Worm (Caenorhabditis elegans): ENCODE measurements around the gene B0563.6.
A peak's percentile ranks its signal among the peaks of the same experiment; 100 is the strongest.

B0563.6 gene

ce11 chrX:9096861-9097260, 40.6 kb upstream of the B0563.6 start (continued):
- TF ChIP-seq F44E2.7 (GFP tag; IDR thresholded peaks at IDR 0.05) (no peak), dpl-1 (GFP tag; optimal IDR thresholded peaks at IDR 0.05) (no peak), madf-9 (GFP tag; conservative IDR thresholded peaks at IDR 0.05) (no peak), vab-7 (GFP tag; IDR thresholded peaks at IDR 0.05) (no peak), pqm-1 (tag; optimal IDR thresholded peaks at IDR 0.05) (peak; percentile 85), F37D6.2 (tag; optimal IDR thresholded peaks at IDR 0.05) (no peak), zag-1 (tag; optimal IDR thresholded peaks at IDR 0.05) (no peak), php-3 (GFP tag; IDR thresholded peaks at IDR 0.05) (0 out of 2 replicates have a peak, but pooled peaks have one; percentile 38), lim-7 (GFP tag; IDR thresholded peaks at IDR 0.05) (no peak), mdt-29 (GFP tag; IDR thresholded peaks at IDR 0.05) (no peak), lin-13 (GFP tag; optimal IDR thresholded peaks at IDR 0.05) (no peak), zip-11 (GFP tag; IDR thresholded peaks at IDR 0.05) (no peak), dmd-6 (GFP tag; IDR thresholded peaks at IDR 0.05) (peak; percentile 56), aha-1 (tag) (no peak), nhr-42 (GFP tag; IDR thresholded peaks at IDR 0.05) (no peak)

DNA sequence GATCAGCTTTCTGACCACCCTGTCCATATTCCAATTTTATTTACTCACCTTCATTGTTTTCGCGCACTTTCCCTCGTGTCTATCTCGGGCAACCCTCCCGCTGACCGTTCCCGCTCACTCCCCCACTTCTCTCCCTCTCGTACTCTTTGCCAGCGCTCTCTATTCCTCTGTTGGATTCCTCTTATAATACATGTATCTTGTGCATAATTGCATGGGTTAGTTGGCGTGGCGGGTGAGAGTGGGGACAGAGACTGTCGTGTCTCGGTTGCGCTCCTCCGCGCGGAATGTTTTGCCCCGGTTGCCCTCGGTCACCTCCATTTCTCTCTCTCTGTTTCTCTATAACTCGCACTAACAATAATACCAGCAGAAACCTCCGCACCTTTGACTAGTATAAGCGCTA, 35.4 kb upstream of the B0563.6 start:
- TF ChIP-seq hlh-30 (tag; optimal IDR thresholded peaks at IDR 0.05; ENCODE audit: insufficient read depth) = peak; percentile 56
- peak; percentile 17 for TF ChIP-seq mxl-3 (GFP tag; optimal IDR thresholded peaks at IDR 0.05)
- TF ChIP-seq nhr-28 (tag; optimal IDR thresholded peaks at IDR 0.05) = peak; percentile 10
- peak; percentile 12 for TF ChIP-seq mep-1 (tag; optimal IDR thresholded peaks at IDR 0.05)
- TF ChIP-seq dve-1 (tag; optimal IDR thresholded peaks at IDR 0.05; ENCODE audit: insufficient read depth) = peak; percentile 38
- no peak for TF ChIP-seq ctbp-1 (GFP tag; IDR thresholded peaks at IDR 0.05)
- TF ChIP-seq daf-16 (GFP tag; optimal IDR thresholded peaks at IDR 0.05) = no peak
- TF ChIP-seq daf-16 (tag; optimal IDR thresholded peaks at IDR 0.05) = peak; percentile 30
- peak; percentile 42; the same call in 1 of the 2 replicates for TF ChIP-seq set-16 (GFP tag; IDR thresholded peaks at IDR 0.05)
- peak; percentile 20 for TF ChIP-seq hlh-11 (tag; optimal IDR thresholded peaks at IDR 0.05)
- peak; percentile 65; the same call in 1 of the 2 replicates for TF ChIP-seq madf-9 (GFP tag; conservative IDR thresholded peaks at IDR 0.05)
- TF ChIP-seq vab-7 (GFP tag; IDR thresholded peaks at IDR 0.05) = no peak
- no peak for TF ChIP-seq nhr-25 (tag; optimal IDR thresholded peaks at IDR 0.05; ENCODE audit: borderline replicate concordance, insufficient read depth)
- TF ChIP-seq egl-43 (GFP tag; IDR thresholded peaks at IDR 0.05) = peak; percentile 43; the same call in 1 of the 2 replicates
- TF ChIP-seq mes-2 (tag; optimal IDR thresholded peaks at IDR 0.05; ENCODE audit: poor library complexity, severe bottlenecking) = peak; percentile 19

DNA sequence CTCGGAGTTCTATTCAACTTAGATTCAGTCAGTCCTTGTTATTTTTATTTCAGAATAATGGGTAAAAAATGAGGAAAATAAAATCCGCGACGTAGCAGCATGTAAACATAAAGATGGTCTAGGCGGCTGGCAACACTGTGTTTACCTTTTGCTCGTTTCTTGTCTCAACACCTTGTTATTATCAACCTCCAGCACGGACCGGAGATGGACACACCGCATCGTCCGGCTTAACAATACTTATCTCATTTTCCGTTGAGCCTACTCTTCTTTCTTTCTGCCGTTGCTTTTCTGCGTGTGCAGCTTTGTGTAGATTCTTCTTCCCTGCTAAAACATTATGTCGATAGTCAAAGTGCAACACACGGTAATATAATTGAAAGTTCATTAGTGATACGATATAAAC, 34.5 kb upstream of the B0563.6 start:
- TF ChIP-seq aly-2 (tag; optimal IDR thresholded peaks at IDR 0.05) = no peak
- TF ChIP-seq mes-2 (tag; optimal IDR thresholded peaks at IDR 0.05; ENCODE audit: poor library complexity, severe bottlenecking) = peak; percentile 29
- TF ChIP-seq daf-16 (GFP tag; optimal IDR thresholded peaks at IDR 0.05) = no peak
- peak; percentile 49 for TF ChIP-seq daf-16 (tag; optimal IDR thresholded peaks at IDR 0.05)

ce11 chrX:9103584-9103983, 33.9 kb upstream of the B0563.6 start:
- peak; percentile 69 for TF ChIP-seq hlh-30 (tag; optimal IDR thresholded peaks at IDR 0.05; ENCODE audit: insufficient read depth)
- no peak for TF ChIP-seq daf-16 (GFP tag; optimal IDR thresholded peaks at IDR 0.05)
- TF ChIP-seq daf-16 (tag; optimal IDR thresholded peaks at IDR 0.05) = peak; percentile 77
- peak in 1 of 2 experiments; percentile 54 for TF ChIP-seq unc-62 (GFP tag; optimal IDR thresholded peaks at IDR 0.05 in 1 of 2)
- no peak for TF ChIP-seq unc-62 (tag; optimal IDR thresholded peaks at IDR 0.05)
- TF ChIP-seq nhr-25 (tag; optimal IDR thresholded peaks at IDR 0.05; ENCODE audit: borderline replicate concordance, insufficient read depth) = no peak
- TF ChIP-seq set-16 (GFP tag; IDR thresholded peaks at IDR 0.05) = no peak
- TF ChIP-seq nhr-6 (tag; optimal IDR thresholded peaks at IDR 0.05) = no peak

- TF ChIP-seq F49E8.2 (tag; optimal IDR thresholded peaks at IDR 0.05; ENCODE audit: borderline replicate concordance) = no peak
- TF ChIP-seq set-16 (GFP tag; IDR thresholded peaks at IDR 0.05) = no peak
- TF ChIP-seq hlh-30 (tag; optimal IDR thresholded peaks at IDR 0.05; ENCODE audit: insufficient read depth) = peak; percentile 32
- no peak for TF ChIP-seq daf-16 (GFP tag; optimal IDR thresholded peaks at IDR 0.05)
- peak; percentile 19 for TF ChIP-seq daf-16 (tag; optimal IDR thresholded peaks at IDR 0.05)
- TF ChIP-seq ceh-62 (tag; optimal IDR thresholded peaks at IDR 0.05) = no peak
- TF ChIP-seq nhr-76 (tag; optimal IDR thresholded peaks at IDR 0.05) = no peak
- peak; percentile 7 for TF ChIP-seq dve-1 (tag; optimal IDR thresholded peaks at IDR 0.05; ENCODE audit: insufficient read depth)
- TF ChIP-seq hif-1 (tag; optimal IDR thresholded peaks at IDR 0.05) = no peak
- no peak for TF ChIP-seq nhr-28 (tag; optimal IDR thresholded peaks at IDR 0.05)
- no peak for TF ChIP-seq snpc-4 (tag; optimal IDR thresholded peaks at IDR 0.05)
- TF ChIP-seq Y75B8A.6 (GFP tag; IDR thresholded peaks at IDR 0.05) = no peak
- TF ChIP-seq F37D6.2 (tag; optimal IDR thresholded peaks at IDR 0.05) = no peak
- TF ChIP-seq nhr-6 (tag; optimal IDR thresholded peaks at IDR 0.05) = no peak
- TF ChIP-seq pha-4 (GFP tag; IDR thresholded peaks at IDR 0.05) = no peak
- TF ChIP-seq pha-4 (tag; optimal IDR thresholded peaks at IDR 0.05) = peak; percentile 18
Measured at ce11 chrX:9104399-9104798, 33.1 kb upstream of the B0563.6 start.

Data from whole organism, L4 larva.